Worm (Caenorhabditis elegans) whole organism, L4 larva: ENCODE measurements around the gene dhc-3.

ENCODE experiments used
- ama-1 ChIP-seq: fragments of 150-350 bp; optimal IDR thresholded peaks from 2 replicates; lab custom pipeline; 2014; ENCODE audit warnings: inconsistent platforms, mixed read lengths
- dpl-1 ChIP-seq: fragments of 150-350 bp; optimal IDR thresholded peaks from 2 replicates; lab custom pipeline; 2014; ENCODE audit warnings: missing biosample characterization, missing genetic modification reagents, missing genetic modification characterization
- nhr-28 ChIP-seq: fragments of 150-350 bp; optimal IDR thresholded peaks from 2 replicates; lab custom pipeline; 2014; ENCODE audit warnings: missing biosample characterization, missing genetic modification characterization
- zip-2 ChIP-seq: fragments of 150-350 bp; optimal IDR thresholded peaks from 2 replicates; lab custom pipeline; 2014; ENCODE audit warnings: missing biosample characterization, missing genetic modification characterization

DNA sequence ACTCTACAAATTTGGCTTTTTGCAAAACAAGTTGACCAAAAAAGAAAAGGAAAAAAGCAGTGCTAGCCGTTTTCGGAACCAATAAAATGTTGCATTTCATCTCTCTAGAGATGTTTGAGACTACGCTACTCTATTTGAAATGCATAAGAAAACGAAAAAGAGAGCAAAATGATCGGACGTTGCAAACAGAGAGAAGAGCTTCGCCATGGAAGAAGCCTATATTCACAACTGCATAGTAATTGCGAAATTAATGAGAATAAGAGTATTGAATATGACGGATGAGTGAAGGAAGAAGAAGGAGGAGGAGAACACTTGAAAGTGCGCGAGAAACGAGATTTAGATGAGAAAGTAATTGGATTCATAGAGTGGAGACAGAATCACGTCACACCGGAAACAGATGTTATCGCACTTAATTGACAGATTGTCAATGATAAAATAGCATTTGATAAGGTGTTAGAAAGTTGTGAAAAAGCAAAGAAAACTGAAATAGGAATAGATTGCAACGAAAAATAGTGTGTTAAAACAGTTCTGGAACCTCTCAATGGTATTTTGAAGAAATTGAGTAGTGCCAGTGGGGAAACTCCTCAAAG, 32.8 kb upstream of the dhc-3 start:
- TF ChIP-seq dpl-1 (GFP tag; lab: Kevin White, UChicago) (no peak), nhr-28 (tag; lab: Kevin White, UChicago) (no peak), ama-1 (no peak), zip-2 (tag; lab: Kevin White, UChicago) (no peak)
